Fruit fly (Drosophila melanogaster) whole organism, embryonic: ENCODE measurements around the gene CG14174.
A peak's percentile ranks its signal among the peaks of the same experiment; 100 is the strongest.

Source experiments
- Bgb ChIP-seq: fragments of 200-800 bp; sonication (Bioruptor generic); IDR thresholded peaks from 2 replicates; pipeline ENCODE4 v1.3.6; 2022; ENCODE audit warnings: missing biosample characterization, missing genetic modification characterization; ENCODE audit not compliant: partially characterized antibody
- Blimp-1 ChIP-seq: fragments of 200-800 bp; sonication (Bioruptor generic); optimal IDR thresholded peaks from 3 replicates; lab custom pipeline; 2018; ENCODE audit warnings: missing biosample characterization, missing genetic modification characterization, mild to moderate bottlenecking, moderate library complexity, missing genetic modification reagents
- CG10979 ChIP-seq: fragments of 200-800 bp; sonication (Bioruptor generic); optimal IDR thresholded peaks from 2 replicates; lab custom pipeline; 2018; ENCODE audit warnings: missing biosample characterization, mild to moderate bottlenecking, missing genetic modification characterization, moderate library complexity
- CG11456 ChIP-seq: fragments of 200-800 bp; sonication (Bioruptor generic); IDR thresholded peaks from 3 replicates; pipeline ENCODE4 v1.3.6; 2022; ENCODE audit warnings: missing biosample characterization, missing genetic modification characterization
- CG11504 ChIP-seq: fragments of 200-800 bp; sonication (Bioruptor generic); optimal IDR thresholded peaks from 3 replicates; lab custom pipeline; 2019; ENCODE audit warnings: missing biosample characterization, mild to moderate bottlenecking, missing genetic modification characterization, moderate library complexity
- CG12769 ChIP-seq: fragments of 200-800 bp; sonication (Bioruptor generic); optimal IDR thresholded peaks from 2 replicates; lab custom pipeline; 2019; ENCODE audit warnings: missing biosample characterization, mild to moderate bottlenecking, missing genetic modification characterization, moderate library complexity
- CG15696 ChIP-seq: fragments of 200-800 bp; sonication (Bioruptor generic); optimal IDR thresholded peaks from 2 replicates; lab custom pipeline; 2019; ENCODE audit warnings: missing biosample characterization, mild to moderate bottlenecking, missing genetic modification characterization, moderate library complexity
- CG2129 ChIP-seq: fragments of 200-800 bp; sonication (Bioruptor generic); IDR thresholded peaks from 2 replicates; pipeline ENCODE4 v1.3.6; 2022; ENCODE audit warnings: missing biosample characterization, missing genetic modification characterization; ENCODE audit not compliant: partially characterized antibody
- CG2199 ChIP-seq: fragments of 200-800 bp; sonication (Bioruptor generic); IDR thresholded peaks from 3 replicates; pipeline ENCODE4 v1.3.6; 2022; ENCODE audit warnings: missing biosample characterization, missing genetic modification characterization
- CG2712 ChIP-seq: fragments of 200-800 bp; optimal IDR thresholded peaks from 3 replicates; lab custom pipeline; 2019; ENCODE audit warnings: missing biosample characterization, mild to moderate bottlenecking, missing genetic modification characterization, moderate library complexity
- CG32532 ChIP-seq: fragments of 200-800 bp; sonication (Bioruptor generic); IDR thresholded peaks from 2 replicates; pipeline ENCODE4 v1.3.6; 2022; ENCODE audit warnings: missing biosample characterization, missing genetic modification characterization
- CG32772 ChIP-seq: fragments of 200-800 bp; sonication (Bioruptor generic); IDR thresholded peaks from 2 replicates; pipeline ENCODE4 v1.3.6; 2022; ENCODE audit warnings: missing biosample characterization, missing genetic modification characterization
- CG42726 ChIP-seq: fragments of 200-800 bp; sonication (Bioruptor generic); IDR thresholded peaks from 2 replicates; pipeline ENCODE4 v1.3.6; 2022; ENCODE audit warnings: missing biosample characterization, missing genetic modification characterization; ENCODE audit not compliant: partially characterized antibody
- CG6813 ChIP-seq: fragments of 200-800 bp; sonication (Bioruptor generic); optimal IDR thresholded peaks from 2 replicates; lab custom pipeline; 2017; ENCODE audit warnings: missing biosample characterization, missing genetic modification characterization, mild to moderate bottlenecking, moderate library complexity, missing genetic modification reagents
- CG9215 ChIP-seq: fragments of 200-800 bp; sonication (Bioruptor generic); IDR thresholded peaks from 2 replicates; pipeline ENCODE4 v1.3.6; 2022; ENCODE audit warnings: missing biosample characterization, missing genetic modification characterization
- CG9932 ChIP-seq: fragments of 200-800 bp; sonication (Bioruptor generic); IDR thresholded peaks from 2 replicates; pipeline ENCODE4 v1.3.6; 2022; ENCODE audit warnings: missing biosample characterization, missing genetic modification characterization
- CTCF ChIP-seq: fragments of 200-800 bp; sonication (Bioruptor generic); optimal IDR thresholded peaks from 2 replicates; lab custom pipeline; 2017; ENCODE audit warnings: missing biosample characterization, mild to moderate bottlenecking, missing genetic modification characterization, moderate library complexity
- Drgx ChIP-seq: fragments of 200-800 bp; sonication (Bioruptor generic); IDR thresholded peaks from 2 replicates; pipeline ENCODE4 v1.3.6; 2022; ENCODE audit warnings: missing biosample characterization, missing genetic modification characterization
- H2.0 ChIP-seq: fragments of 200-800 bp; sonication (Bioruptor generic); IDR thresholded peaks from 2 replicates; pipeline ENCODE4 v1.3.6; 2022; ENCODE audit warnings: missing biosample characterization, missing genetic modification characterization
- HLH3B ChIP-seq: fragments of 200-800 bp; sonication (Bioruptor generic); IDR thresholded peaks from 2 replicates; pipeline ENCODE4 v1.3.6; 2022; ENCODE audit warnings: missing biosample characterization, missing genetic modification characterization
- Med ChIP-seq: fragments of 200-800 bp; sonication (Bioruptor generic); peaks from one replicate; lab custom pipeline; 2016; ENCODE audit warnings: missing biosample characterization, missing genetic modification characterization, mild to moderate bottlenecking, inconsistent platforms, moderate library complexity
- Myb ChIP-seq: fragments of 200-800 bp; sonication (Bioruptor generic); optimal IDR thresholded peaks from 2 replicates; lab custom pipeline; 2016; ENCODE audit warnings: missing biosample characterization, missing genetic modification characterization
- NFAT ChIP-seq: fragments of 200-800 bp; sonication (Bioruptor generic); IDR thresholded peaks from 2 replicates; pipeline ENCODE4 v1.3.6; 2022; ENCODE audit warnings: missing biosample characterization, missing genetic modification characterization
- Neu2 ChIP-seq: fragments of 200-800 bp; sonication (Bioruptor generic); optimal IDR thresholded peaks from 3 replicates; lab custom pipeline; 2016; ENCODE audit warnings: missing biosample characterization, missing genetic modification characterization, borderline replicate concordance
- Opbp ChIP-seq: fragments of 200-800 bp; sonication (Bioruptor generic); IDR thresholded peaks from 3 replicates; pipeline ENCODE4 v1.3.6; 2022; ENCODE audit warnings: missing biosample characterization, missing genetic modification characterization; ENCODE audit not compliant: partially characterized antibody
- Poxn ChIP-seq: fragments of 200-800 bp; sonication (Bioruptor generic); IDR thresholded peaks from 2 replicates; pipeline ENCODE4 v1.3.6; 2022; ENCODE audit warnings: missing biosample characterization, missing genetic modification characterization
- Ptx1 ChIP-seq: fragments of 200-800 bp; sonication (Bioruptor generic); IDR thresholded peaks from 2 replicates; pipeline ENCODE4 v1.3.6; 2022; ENCODE audit warnings: missing biosample characterization, missing genetic modification characterization
- Trl ChIP-seq, 3 experiments: fragments of >200 bp in 2 of 3; fragments of 200-800 bp in 1 of 3; sonication (Bioruptor generic) in 1 of 3; optimal IDR thresholded peaks; 2 replicates in 1 of 3; 3 replicates in 2 of 3; lab custom pipeline; 2016 to 2017; ENCODE audit warnings: missing biosample characterization in 1 of 3, missing genetic modification characterization in 1 of 3
- abd-A ChIP-seq: fragments of 200-800 bp; sonication (Bioruptor generic); optimal IDR thresholded peaks from 3 replicates; lab custom pipeline; 2019; ENCODE audit warnings: missing biosample characterization, mild to moderate bottlenecking, missing genetic modification characterization, moderate library complexity
- amos ChIP-seq: fragments of 200-800 bp; sonication (Bioruptor generic); IDR thresholded peaks from 2 replicates; pipeline ENCODE4 v1.3.6; 2022; ENCODE audit warnings: missing biosample characterization, missing genetic modification characterization; ENCODE audit not compliant: partially characterized antibody
- ash1 ChIP-seq: fragments of 200-800 bp; sonication (Bioruptor generic); optimal IDR thresholded peaks from 2 replicates; lab custom pipeline; 2018; ENCODE audit warnings: missing biosample characterization, mild to moderate bottlenecking, missing genetic modification characterization
- bsh ChIP-seq, 2 experiments: fragments of 200-800 bp; sonication (Bioruptor generic); optimal IDR thresholded peaks; 2 replicates each; lab custom pipeline; 2017 to 2018; ENCODE audit warnings: mild to moderate bottlenecking in 2 of 2, missing biosample characterization in 2 of 2, missing genetic modification characterization in 2 of 2, moderate library complexity in 1 of 2
- ewg ChIP-seq: fragments of 200-800 bp; sonication (Bioruptor generic); optimal IDR thresholded peaks from 3 replicates; lab custom pipeline; 2017; ENCODE audit warnings: mild to moderate bottlenecking, missing biosample characterization, missing genetic modification reagents, missing genetic modification characterization
- hkb ChIP-seq, 2 experiments: fragments of 200-800 bp in 1 of 2; fragments of >200 bp in 1 of 2; sonication (Bioruptor generic) in 1 of 2; IDR thresholded peaks in 1 of 2; optimal IDR thresholded peaks in 1 of 2; 2 replicates each; pipeline versions ENCODE4 v1.3.6 to Lab custom; 2017 to 2022; ENCODE audit warnings: missing biosample characterization in 1 of 2, missing genetic modification characterization in 1 of 2
- insv ChIP-seq, 2 experiments: fragments of 200-800 bp; sonication (Bioruptor generic); optimal IDR thresholded peaks; 3 replicates each; lab custom pipeline; 2016 to 2018; ENCODE audit warnings: missing biosample characterization in 2 of 2, missing genetic modification characterization in 2 of 2
- knrl ChIP-seq: fragments of 200-800 bp; sonication (Bioruptor generic); IDR thresholded peaks from 3 replicates; pipeline ENCODE4 v1.3.6; 2022; ENCODE audit warnings: missing biosample characterization, missing genetic modification characterization; ENCODE audit not compliant: partially characterized antibody
- lola ChIP-seq, 3 experiments: fragments of >200 bp in 2 of 3; fragments of 200-800 bp in 1 of 3; sonication (Bioruptor generic) in 1 of 3; optimal IDR thresholded peaks; 2 replicates each; lab custom pipeline; 2017 to 2019; ENCODE audit warnings: missing biosample characterization in 3 of 3, missing genetic modification characterization in 3 of 3, mild to moderate bottlenecking in 1 of 3, moderate library complexity in 1 of 3
- pita ChIP-seq: fragments of 200-800 bp; sonication (Bioruptor generic); optimal IDR thresholded peaks from 2 replicates; lab custom pipeline; 2017; ENCODE audit warnings: missing biosample characterization, mild to moderate bottlenecking, missing genetic modification characterization
- prd ChIP-seq, 3 experiments: fragments of >200 bp in 2 of 3; fragments of 200-800 bp in 1 of 3; sonication (Bioruptor generic) in 1 of 3; optimal IDR thresholded peaks in 2 of 3; IDR thresholded peaks in 1 of 3; 2 replicates in 2 of 3; 3 replicates in 1 of 3; pipeline versions ENCODE4 v1.3.6 to Lab custom; 2017 to 2022; ENCODE audit warnings: missing biosample characterization in 1 of 3, missing genetic modification characterization in 1 of 3
- sens ChIP-seq: fragments of 200-800 bp; sonication (Bioruptor generic); peaks from one replicate; lab custom pipeline; 2016; ENCODE audit warnings: missing biosample characterization, missing genetic modification characterization
- seq ChIP-seq: fragments of 200-800 bp; sonication (Bioruptor generic); IDR thresholded peaks from 2 replicates; pipeline ENCODE4 v1.3.6; 2022; ENCODE audit warnings: missing biosample characterization, missing genetic modification characterization
- slbo ChIP-seq: fragments of 200-800 bp; sonication (Bioruptor generic); IDR thresholded peaks from 2 replicates; pipeline ENCODE4 v1.3.6; 2022; ENCODE audit warnings: missing biosample characterization, missing genetic modification characterization
- ttk ChIP-seq: fragments of 200-800 bp; sonication (Bioruptor generic); IDR thresholded peaks from 2 replicates; pipeline ENCODE4 v2.1.2; 2022; ENCODE audit warnings: missing biosample characterization, missing genetic modification characterization
- twi ChIP-seq: fragments of 200-800 bp; optimal IDR thresholded peaks from 2 replicates; lab custom pipeline; 2019; ENCODE audit warnings: missing biosample characterization, mild to moderate bottlenecking, missing genetic modification characterization, moderate library complexity

Gene CG14174

dm6 chr3L:9745393-9745792 is 26.3 kb downstream of the CG14174 start:
- no peak for TF ChIP-seq insv (GFP tag; optimal IDR thresholded peaks at IDR 0.05; lab: Kevin White, UChicago)
- TF ChIP-seq CG2712 (tag; lab: Kevin White, UChicago): peak; percentile 31
- peak; percentile 79 for TF ChIP-seq Drgx (GFP tag; lab: Robert Waterston, UW)
- no peak for TF ChIP-seq twi (tag; lab: Kevin White, UChicago)
- TF ChIP-seq Blimp-1: peak; percentile 11
- peak; percentile 8 to 9 for TF ChIP-seq bsh (GFP tag; optimal IDR thresholded peaks at IDR 0.05; lab: Kevin White, UChicago)
- no peak for TF ChIP-seq lola (GFP tag; optimal IDR thresholded peaks at IDR 0.05; lab: Kevin White, UChicago)
- TF ChIP-seq sens (GFP tag; lab: Kevin White, UChicago): peak; percentile 66

- TF ChIP-seq Myb (GFP tag; lab: Kevin White, UChicago): peak; percentile 5
- TF ChIP-seq Trl (optimal IDR thresholded peaks at IDR 0.05; lab: Kevin White, UChicago): peak; percentile 41 to 45
- no peak for TF ChIP-seq Trl (GFP tag; optimal IDR thresholded peaks at IDR 0.05; lab: Kevin White, UChicago)
- 0 out of 3 replicates have a peak, but pooled peaks have one; percentile 41 for TF ChIP-seq Opbp
- 0 out of 3 replicates have a peak, but pooled peaks have one; percentile 30 for TF ChIP-seq knrl (GFP tag; lab: Robert Waterston, UW)
- 0 out of 2 replicates have a peak, but pooled peaks have one; percentile 13 for TF ChIP-seq H2.0 (GFP tag; lab: Robert Waterston, UW)
- TF ChIP-seq slbo: peak; percentile 36; the same call in 1 of the 2 replicates
- no peak for TF ChIP-seq CG6813 (GFP tag; lab: Kevin White, UChicago)
- TF ChIP-seq Poxn (GFP tag; lab: Robert Waterston, UW): no peak
- peak; percentile 48 for TF ChIP-seq Med (GFP tag; lab: Kevin White, UChicago)
- TF ChIP-seq hkb (optimal IDR thresholded peaks at IDR 0.05; lab: Kevin White, UChicago): peak; percentile 45
- no peak for TF ChIP-seq hkb (GFP tag; IDR thresholded peaks at IDR 0.05; lab: Robert Waterston, UW)
- peak; percentile 78 for TF ChIP-seq seq (GFP tag; lab: Robert Waterston, UW)
- peak; percentile 11; the same call in 1 of the 2 replicates for TF ChIP-seq NFAT (GFP tag; lab: Robert Waterston, UW)
- TF ChIP-seq CG9215: peak; percentile 22; the same call in 1 of the 2 replicates
- TF ChIP-seq Ptx1 (GFP tag; lab: Robert Waterston, UW): 0 out of 2 replicates have a peak, but pooled peaks have one; percentile 24
- no peak for TF ChIP-seq CG12769 (tag; lab: Kevin White, UChicago)
- TF ChIP-seq abd-A: peak; percentile 17
- peak; percentile 37 for TF ChIP-seq CG11504 (tag; lab: Kevin White, UChicago)
- TF ChIP-seq ash1 (GFP tag; lab: Kevin White, UChicago): no peak
- TF ChIP-seq CG11456 (GFP tag; lab: Robert Waterston, UW): peak; percentile 10; the same call in 1 of the 3 replicates
- no peak for TF ChIP-seq CG2129 (GFP tag; lab: Robert Waterston, UW)
- TF ChIP-seq Neu2: no peak
- TF ChIP-seq CG2199 (GFP tag; lab: Robert Waterston, UW): peak; percentile 43; the same call in 1 of the 3 replicates
- peak; percentile 28; the same call in 1 of the 2 replicates for TF ChIP-seq amos (GFP tag; lab: Robert Waterston, UW)
- no peak for TF ChIP-seq CG10979
- no peak for TF ChIP-seq prd (optimal IDR thresholded peaks at IDR 0.05; lab: Kevin White, UChicago)
- TF ChIP-seq prd (GFP tag; IDR thresholded peaks at IDR 0.05; lab: Robert Waterston, UW): 0 out of 3 replicates have a peak, but pooled peaks have one; percentile 4
- peak; percentile 97 for TF ChIP-seq ewg
- TF ChIP-seq pita: peak; percentile 56
- TF ChIP-seq CTCF: peak; percentile 91
- TF ChIP-seq CG32532 (GFP tag; lab: Robert Waterston, UW): peak; percentile 55
- peak; percentile 39; the same call in 1 of the 2 replicates for TF ChIP-seq CG9932 (GFP tag; lab: Robert Waterston, UW)
- 0 out of 2 replicates have a peak, but pooled peaks have one; percentile 9 for TF ChIP-seq CG32772 (GFP tag; lab: Robert Waterston, UW)
- no peak for TF ChIP-seq CG15696
- TF ChIP-seq HLH3B (GFP tag; lab: Robert Waterston, UW): no peak
- 0 out of 2 replicates have a peak, but pooled peaks have one; percentile 22 for TF ChIP-seq CG42726 (GFP tag; lab: Robert Waterston, UW)
- TF ChIP-seq CG2712 (tag; lab: Kevin White, UChicago): peak; percentile 26
- TF ChIP-seq Bgb: peak; percentile 42; the same call in 1 of the 2 replicates
- TF ChIP-seq ttk: peak; percentile 25; the same call in 1 of the 2 replicates
Measured at dm6 chr3L:9751625-9752024, 32.5 kb downstream of the CG14174 start.
